Worm (Caenorhabditis elegans) whole organism, L4 larva: ENCODE data around the gene Y39A1A.27.

Source experiments
- F26F4.8 ChIP-seq: fragments of 200-800 bp; sonication (Bioruptor generic); conservative IDR thresholded peaks from 2 replicates; pipeline ENCODE4 v1.3.6; 2022; ENCODE audit warnings: missing genetic modification characterization, missing compliant biosample characterization
- T20F7.1 ChIP-seq: fragments of 200-800 bp; sonication (Bioruptor generic); optimal IDR thresholded peaks from 2 replicates; lab custom pipeline; 2018; ENCODE audit warnings: mild to moderate bottlenecking, missing genetic modification characterization, missing compliant biosample characterization
- Y48G9A.11 ChIP-seq: fragments of 200-800 bp; sonication (Bioruptor generic); IDR thresholded peaks from 2 replicates; pipeline ENCODE4 v1.3.6; 2022; ENCODE audit warnings: missing genetic modification reagents, missing genetic modification characterization, missing compliant biosample characterization
- Y5F2A.4 ChIP-seq: fragments of 200-800 bp; sonication (Bioruptor generic); optimal IDR thresholded peaks from 2 replicates; lab custom pipeline; 2018; ENCODE audit warnings: mild to moderate bottlenecking, missing genetic modification characterization, missing compliant biosample characterization
- ZK337.2 ChIP-seq: fragments of 200-800 bp; sonication (Bioruptor generic); IDR thresholded peaks from 2 replicates; pipeline ENCODE4 v1.3.6; 2022; ENCODE audit warnings: missing genetic modification reagents, missing genetic modification characterization, missing compliant biosample characterization
- aly-2 ChIP-seq: sonication (generic microtip); optimal IDR thresholded peaks from 2 replicates; lab custom pipeline; 2018; ENCODE audit warnings: missing biosample characterization, missing genetic modification characterization
- attf-4 ChIP-seq: sonication (generic microtip); optimal IDR thresholded peaks from 3 replicates; lab custom pipeline; 2017; ENCODE audit warnings: missing biosample characterization, missing genetic modification characterization
- ceh-20 ChIP-seq: fragments of 200-800 bp; sonication (Bioruptor generic); IDR thresholded peaks from 2 replicates; pipeline ENCODE4 v1.3.6; 2022; ENCODE audit warnings: missing genetic modification reagents, missing genetic modification characterization, missing compliant biosample characterization
- ceh-32 ChIP-seq: sonication (generic microtip); optimal IDR thresholded peaks from 2 replicates; lab custom pipeline; 2016; ENCODE audit warnings: mild to moderate bottlenecking, missing genetic modification characterization, missing compliant biosample characterization; ENCODE audit not compliant: poor library complexity
- ceh-62 ChIP-seq: sonication (generic microtip); optimal IDR thresholded peaks from 2 replicates; lab custom pipeline; 2017; ENCODE audit warnings: missing biosample characterization, missing genetic modification characterization
- ceh-82 ChIP-seq: sonication (generic microtip); optimal IDR thresholded peaks from 2 replicates; lab custom pipeline; 2017; ENCODE audit warnings: missing biosample characterization, missing genetic modification characterization
- ces-1 ChIP-seq: fragments of 150-350 bp; sonication (generic microtip); optimal IDR thresholded peaks from 4 replicates; lab custom pipeline; 2014; ENCODE audit warnings: missing biosample characterization, missing genetic modification reagents, missing genetic modification characterization
- daf-12 ChIP-seq: fragments of 150-350 bp; optimal IDR thresholded peaks from 2 replicates; lab custom pipeline; 2014; ENCODE audit warnings: missing biosample characterization, missing genetic modification reagents, missing genetic modification characterization
- daf-16 ChIP-seq, 3 experiments: sonication (generic microtip); optimal IDR thresholded peaks; 2 replicates each; lab custom pipeline; 2016 to 2017; ENCODE audit warnings: missing genetic modification characterization in 3 of 3, missing genetic modification reagents in 3 of 3, mild to moderate bottlenecking in 2 of 3, missing compliant biosample characterization in 2 of 3, missing biosample characterization in 1 of 3, moderate library complexity in 1 of 3
- daf-19 ChIP-seq: fragments of 200-800 bp; sonication (Bioruptor generic); conservative IDR thresholded peaks from 2 replicates; pipeline ENCODE4 v1.3.6; 2022; ENCODE audit warnings: missing genetic modification characterization, missing compliant biosample characterization
- dmd-6 ChIP-seq: fragments of 200-800 bp; sonication (Bioruptor generic); IDR thresholded peaks from 2 replicates; pipeline ENCODE4 v1.3.6; 2022; ENCODE audit warnings: missing genetic modification reagents, missing genetic modification characterization, missing compliant biosample characterization
- dve-1 ChIP-seq: sonication (generic microtip); optimal IDR thresholded peaks from 2 replicates; lab custom pipeline; 2017; ENCODE audit warnings: antibody characterized with exemption, mild to moderate bottlenecking, missing genetic modification characterization, missing compliant biosample characterization; ENCODE audit not compliant: insufficient read depth
- egl-27 ChIP-seq: sonication (generic microtip); optimal IDR thresholded peaks from 3 replicates; lab custom pipeline; 2017; ENCODE audit warnings: missing biosample characterization, missing genetic modification reagents, missing genetic modification characterization
- gei-8 ChIP-seq: fragments of 200-800 bp; sonication (Bioruptor generic); optimal IDR thresholded peaks from 2 replicates; lab custom pipeline; 2018; ENCODE audit warnings: mild to moderate bottlenecking, missing genetic modification characterization, missing compliant biosample characterization
- hlh-11 ChIP-seq: fragments of 200-800 bp; sonication (Bioruptor generic); optimal IDR thresholded peaks from 2 replicates; lab custom pipeline; 2018; ENCODE audit warnings: mild to moderate bottlenecking, missing genetic modification characterization, missing compliant biosample characterization
- jun-1 ChIP-seq: fragments of 150-350 bp; optimal IDR thresholded peaks from 2 replicates; lab custom pipeline; 2014; ENCODE audit warnings: missing biosample characterization, missing genetic modification reagents, missing genetic modification characterization
- lin-1 ChIP-seq: fragments of 200-800 bp; sonication (Bioruptor generic); IDR thresholded peaks from 2 replicates; pipeline ENCODE4 v1.3.6; 2022; ENCODE audit warnings: missing genetic modification reagents, missing genetic modification characterization, missing compliant biosample characterization
- lin-13 ChIP-seq: fragments of 150-350 bp; optimal IDR thresholded peaks from 2 replicates; lab custom pipeline; 2014; ENCODE audit warnings: missing biosample characterization, missing genetic modification reagents, missing genetic modification characterization
- lin-15B ChIP-seq: fragments of 150-350 bp; sonication (generic microtip); optimal IDR thresholded peaks from 3 replicates; lab custom pipeline; 2014; ENCODE audit warnings: missing biosample characterization, missing genetic modification characterization
- lin-39 ChIP-seq: fragments of 150-350 bp; optimal IDR thresholded peaks from 2 replicates; lab custom pipeline; 2014; ENCODE audit warnings: missing biosample characterization, missing genetic modification reagents, missing genetic modification characterization
- lsy-2 ChIP-seq, 2 experiments: fragments of 150-350 bp in 1 of 2; sonication (generic microtip) in 1 of 2; optimal IDR thresholded peaks; 2 replicates each; lab custom pipeline; 2014 to 2017; ENCODE audit warnings: missing biosample characterization in 2 of 2, missing genetic modification characterization in 2 of 2
- mdl-1 ChIP-seq, 2 experiments: fragments of 150-350 bp in 1 of 2; sonication (generic microtip) in 1 of 2; optimal IDR thresholded peaks; 2 replicates each; lab custom pipeline; 2014 to 2017; ENCODE audit warnings: missing biosample characterization in 2 of 2, missing genetic modification characterization in 2 of 2
- mdt-29 ChIP-seq: fragments of 200-800 bp; sonication (Bioruptor generic); IDR thresholded peaks from 2 replicates; pipeline ENCODE4 v1.3.6; 2022; ENCODE audit warnings: missing genetic modification reagents, missing genetic modification characterization, missing compliant biosample characterization
- mep-1 ChIP-seq: fragments of 150-350 bp; sonication (generic microtip); optimal IDR thresholded peaks from 3 replicates; lab custom pipeline; 2014; ENCODE audit warnings: missing biosample characterization, missing genetic modification characterization
- nhr-11 ChIP-seq: fragments of 150-350 bp; optimal IDR thresholded peaks from 2 replicates; lab custom pipeline; 2014; ENCODE audit warnings: missing biosample characterization, missing genetic modification characterization
- nhr-237 ChIP-seq: sonication (generic microtip); optimal IDR thresholded peaks from 2 replicates; lab custom pipeline; 2017; ENCODE audit warnings: missing biosample characterization, missing genetic modification characterization
- nhr-41 ChIP-seq: fragments of 200-800 bp; sonication (Bioruptor generic); IDR thresholded peaks from 2 replicates; pipeline ENCODE4 v1.3.6; 2022; ENCODE audit warnings: missing genetic modification reagents, missing genetic modification characterization, missing compliant biosample characterization
- nhr-42 ChIP-seq: fragments of 200-800 bp; sonication (Bioruptor generic); IDR thresholded peaks from 2 replicates; pipeline ENCODE4 v1.3.6; 2022; ENCODE audit warnings: missing genetic modification characterization, missing compliant biosample characterization
- nhr-48 ChIP-seq: sonication (generic microtip); optimal IDR thresholded peaks from 2 replicates; lab custom pipeline; 2016; ENCODE audit warnings: mild to moderate bottlenecking, missing genetic modification characterization, missing compliant biosample characterization
- pha-4 ChIP-seq, 2 experiments: fragments of 150-350 bp in 1 of 2; fragments of 200-800 bp in 1 of 2; sonication (Bioruptor generic) in 1 of 2; IDR thresholded peaks in 1 of 2; optimal IDR thresholded peaks in 1 of 2; 2 replicates each; pipeline versions ENCODE4 v1.3.6 to Lab custom; 2014 to 2022; ENCODE audit warnings: missing genetic modification characterization in 2 of 2, missing genetic modification reagents in 2 of 2, missing biosample characterization in 1 of 2, missing compliant biosample characterization in 1 of 2
- php-3 ChIP-seq: fragments of 200-800 bp; sonication (Bioruptor generic); IDR thresholded peaks from 2 replicates; pipeline ENCODE4 v1.3.6; 2022; ENCODE audit warnings: missing genetic modification reagents, missing genetic modification characterization, missing compliant biosample characterization
- saeg-2 ChIP-seq: fragments of 200-800 bp; sonication (Bioruptor generic); IDR thresholded peaks from 2 replicates; pipeline ENCODE4 v1.3.6; 2022; ENCODE audit warnings: missing genetic modification reagents, missing genetic modification characterization, missing compliant biosample characterization
- snpc-1.2 ChIP-seq: fragments of 200-800 bp; sonication (Bioruptor generic); IDR thresholded peaks from 2 replicates; pipeline ENCODE4 v1.3.6; 2022; ENCODE audit warnings: missing genetic modification reagents, missing genetic modification characterization, missing compliant biosample characterization
- spr-3 ChIP-seq: fragments of 200-800 bp; sonication (Bioruptor generic); optimal IDR thresholded peaks from 2 replicates; lab custom pipeline; 2018; ENCODE audit warnings: mild to moderate bottlenecking, missing genetic modification characterization, missing compliant biosample characterization
- tra-1 ChIP-seq: fragments of 200-800 bp; sonication (Bioruptor generic); IDR thresholded peaks from 2 replicates; pipeline ENCODE4 v1.3.6; 2022; ENCODE audit warnings: missing genetic modification reagents, missing genetic modification characterization, missing compliant biosample characterization
- unc-130 ChIP-seq: sonication (generic microtip); optimal IDR thresholded peaks from 2 replicates; lab custom pipeline; 2016; ENCODE audit warnings: missing genetic modification reagents, missing genetic modification characterization, missing compliant biosample characterization
- unc-39 ChIP-seq: sonication (generic microtip); optimal IDR thresholded peaks from 2 replicates; lab custom pipeline; 2017; ENCODE audit warnings: missing biosample characterization, missing genetic modification characterization
- zfp-3 ChIP-seq: fragments of 200-800 bp; sonication (Bioruptor generic); conservative IDR thresholded peaks from 2 replicates; pipeline ENCODE4 v1.3.6; 2022; ENCODE audit warnings: missing genetic modification reagents, missing genetic modification characterization, missing compliant biosample characterization
- zip-11 ChIP-seq: fragments of 200-800 bp; sonication (Bioruptor generic); IDR thresholded peaks from 2 replicates; pipeline ENCODE4 v1.3.6; 2022; ENCODE audit warnings: missing genetic modification characterization, missing compliant biosample characterization
- ztf-7 ChIP-seq: fragments of 150-350 bp; optimal IDR thresholded peaks from 2 replicates; lab custom pipeline; 2014; ENCODE audit warnings: missing biosample characterization, missing genetic modification characterization

Y39A1A.27 gene

DNA sequence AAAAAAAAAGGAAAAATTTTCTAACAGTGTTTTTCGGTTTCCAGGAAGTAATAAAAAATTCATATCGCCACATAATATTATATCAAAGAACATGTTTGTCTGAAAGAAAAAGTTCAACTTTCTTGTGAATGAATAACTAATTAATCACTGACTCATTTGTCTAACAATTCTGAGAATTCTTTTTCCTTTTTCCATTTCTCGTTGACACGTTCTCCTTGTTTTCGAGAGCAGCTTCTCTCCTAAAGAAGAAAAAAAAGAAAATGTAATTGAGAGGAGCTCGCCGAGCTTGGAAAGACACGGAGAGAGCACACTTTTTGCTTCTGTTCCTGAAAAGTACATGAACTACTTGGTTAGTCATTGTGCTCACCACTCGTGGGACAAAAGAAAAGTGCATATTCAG lies 30.6 kb upstream of the Y39A1A.27 start (continued):
- no peak for TF ChIP-seq spr-3 (GFP tag; lab: Kevin White, UChicago)

ce11 chrIII:10612333-10612732 lies 26.4 kb upstream of the Y39A1A.27 start, which contains the start of gene Y39A1A.24:
Gene Y39A1A.24, plus strand, starts transcription at chrIII:10612633.
- no peak for TF ChIP-seq ztf-7 (tag; lab: Kevin White, UChicago)
- TF ChIP-seq dve-1 (tag; lab: Kevin White, UChicago): no peak
- no peak for TF ChIP-seq unc-130 (GFP tag; lab: Kevin White, UChicago)
- no peak for TF ChIP-seq gei-8
- TF ChIP-seq attf-4: no peak
- no peak for TF ChIP-seq nhr-41
- TF ChIP-seq F26F4.8 (GFP tag; lab: Robert Waterston, UW): no peak
- TF ChIP-seq unc-39 (tag; lab: Kevin White, UChicago): no peak
- no peak for TF ChIP-seq daf-12 (tag; lab: Kevin White, UChicago)
- TF ChIP-seq egl-27 (tag; lab: Kevin White, UChicago): no peak
- no peak for TF ChIP-seq jun-1
- TF ChIP-seq nhr-11: no peak
- no peak for TF ChIP-seq zip-11 (GFP tag; lab: Robert Waterston, UW)
- no peak for TF ChIP-seq lin-15B (tag; lab: Kevin White, UChicago)
- no peak for TF ChIP-seq ceh-20 (GFP tag; lab: Robert Waterston, UW)
- no peak for TF ChIP-seq ceh-82 (tag; lab: Kevin White, UChicago)
- TF ChIP-seq tra-1 (GFP tag; lab: Robert Waterston, UW): no peak

- TF ChIP-seq ceh-62 (tag; lab: Kevin White, UChicago): no peak
- TF ChIP-seq hlh-11 (tag; lab: Kevin White, UChicago): no peak
- no peak for TF ChIP-seq attf-4
- TF ChIP-seq saeg-2 (GFP tag; lab: Robert Waterston, UW): no peak
- TF ChIP-seq snpc-1.2 (GFP tag; lab: Robert Waterston, UW): no peak
- TF ChIP-seq daf-19 (GFP tag; lab: Robert Waterston, UW): no peak
- TF ChIP-seq Y48G9A.11 (GFP tag; lab: Robert Waterston, UW): no peak
- TF ChIP-seq daf-16 (GFP tag; optimal IDR thresholded peaks at IDR 0.05; lab: Kevin White, UChicago): no peak
- TF ChIP-seq daf-16 (tag; optimal IDR thresholded peaks at IDR 0.05; lab: Kevin White, UChicago): no peak
- no peak for TF ChIP-seq T20F7.1 (GFP tag; lab: Kevin White, UChicago)
- no peak for TF ChIP-seq ceh-32 (tag; lab: Kevin White, UChicago)
- TF ChIP-seq mdl-1 (tag; optimal IDR thresholded peaks at IDR 0.05; lab: Kevin White, UChicago): no peak
- TF ChIP-seq unc-130 (GFP tag; lab: Kevin White, UChicago): no peak
- no peak for TF ChIP-seq ZK337.2
- TF ChIP-seq, all 104 proteins: peak for 0
Observed at ce11 chrIII:10615166-10615565, 23.6 kb upstream of the Y39A1A.27 start, which contains the start of gene mrpl-22. Gene mrpl-22, plus strand, starts transcription at chrIII:10615466.

ce11 chrIII:10621208-10621607 lies 17.6 kb upstream of the Y39A1A.27 start, which contains the start of the genes lron-10 and hpr-9:
Gene lron-10, minus strand, starts transcription at chrIII:10621369.
Gene hpr-9, plus strand, starts transcription at chrIII:10621551.
- TF ChIP-seq ZK337.2 (peak; percentile 94), pha-4 (GFP tag; IDR thresholded peaks at IDR 0.05; lab: Robert Waterston, UW) (peak; percentile 60; the same call in 1 of the 2 replicates), pha-4 (tag; optimal IDR thresholded peaks at IDR 0.05; lab: Kevin White, UChicago) (no peak), lin-39 (tag; lab: Kevin White, UChicago) (no peak), tra-1 (GFP tag; lab: Robert Waterston, UW) (peak; percentile 68; the same call in 1 of the 2 replicates), mep-1 (tag; lab: Kevin White, UChicago) (peak; percentile 75), mdl-1 (tag; optimal IDR thresholded peaks at IDR 0.05; lab: Kevin White, UChicago) (peak; percentile 51 to 85), aly-2 (tag; lab: Kevin White, UChicago) (no peak), dmd-6 (GFP tag; lab: Robert Waterston, UW) (peak; percentile 80), lin-1 (GFP tag; lab: Robert Waterston, UW) (peak; percentile 9; the same call in 1 of the 2 replicates), ces-1 (no peak), nhr-42 (GFP tag; lab: Robert Waterston, UW) (no peak), gei-8 (no peak), Y5F2A.4 (GFP tag; lab: Kevin White, UChicago) (no peak), php-3 (GFP tag; lab: Robert Waterston, UW) (0 out of 2 replicates have a peak, but pooled peaks have one; percentile 30), lin-13 (no peak), daf-19 (GFP tag; lab: Robert Waterston, UW) (no peak), lsy-2 (tag; optimal IDR thresholded peaks at IDR 0.05; lab: Kevin White, UChicago) (peak in 1 of 2 experiments; percentile 90), mdt-29 (GFP tag; lab: Robert Waterston, UW) (peak; percentile 64; the same call in 1 of the 2 replicates), nhr-237 (no peak), nhr-48 (tag; lab: Kevin White, UChicago) (peak; percentile 58), zfp-3 (GFP tag; lab: Robert Waterston, UW) (0 out of 2 replicates have a peak, but pooled peaks have one; percentile 43)
